Fruit fly (Drosophila melanogaster) whole organism, wandering third instar larva: ENCODE results near the gene Jhbp7.

Experiments
- HLH106 ChIP-seq: fragments of 200-800 bp; optimal IDR thresholded peaks from 3 replicates; lab custom pipeline; 2019; ENCODE audit warnings: missing biosample characterization, mild to moderate bottlenecking, missing genetic modification characterization, moderate library complexity
- Hr78 ChIP-seq: fragments of >200 bp; optimal IDR thresholded peaks from 2 replicates; lab custom pipeline; 2017; ENCODE audit warnings: missing biosample characterization, missing genetic modification characterization
- Myc ChIP-seq: fragments of >200 bp; optimal IDR thresholded peaks from 2 replicates; lab custom pipeline; 2017
- OdsH ChIP-seq: fragments of 200-800 bp; sonication (Bioruptor generic); optimal IDR thresholded peaks from 2 replicates; lab custom pipeline; 2016; ENCODE audit warnings: missing biosample characterization, mild to moderate bottlenecking, missing genetic modification characterization
- foxo ChIP-seq, 2 experiments: fragments of 200-800 bp; sonication (Bioruptor generic); optimal IDR thresholded peaks; 2 replicates in 1 of 2; 3 replicates in 1 of 2; lab custom pipeline; 2016 to 2017; ENCODE audit warnings: missing biosample characterization in 2 of 2, missing genetic modification characterization in 2 of 2
- pan ChIP-seq: fragments of >200 bp; optimal IDR thresholded peaks from 2 replicates; lab custom pipeline; 2017
- usp ChIP-seq: fragments of >200 bp; optimal IDR thresholded peaks from 2 replicates; lab custom pipeline; 2017; ENCODE audit warnings: missing biosample characterization, missing genetic modification characterization

dm6 chr3R:25277112-25277511 is 39.7 kb downstream of the Jhbp7 start, which contains the start of gene CG10513:
- TF ChIP-seq usp (GFP tag; lab: Kevin White, UChicago) = no peak
- TF ChIP-seq OdsH (GFP tag; lab: Kevin White, UChicago) = no peak
- TF ChIP-seq Myc (lab: Kevin White, UChicago) = no peak
- TF ChIP-seq foxo (GFP tag; optimal IDR thresholded peaks at IDR 0.05; lab: Kevin White, UChicago) = no peak
- no peak for TF ChIP-seq HLH106 (tag; lab: Kevin White, UChicago)
- no peak for TF ChIP-seq Hr78
- no peak for TF ChIP-seq pan (lab: Kevin White, UChicago)
